Worm (Caenorhabditis elegans) whole organism, late embryonic: ENCODE data around the gene C09F12.3.

Source experiments
- C08G9.2 ChIP-seq: sonication (generic microtip); optimal IDR thresholded peaks from 2 replicates; lab custom pipeline; 2016; ENCODE audit warnings: mild to moderate bottlenecking, missing genetic modification characterization, moderate library complexity, missing compliant biosample characterization
- ama-1 ChIP-seq: fragments of 150-350 bp; optimal IDR thresholded peaks from 2 replicates; lab custom pipeline; 2014
- hlh-13 ChIP-seq: fragments of 200-800 bp; sonication (Bioruptor generic); optimal IDR thresholded peaks from 2 replicates; lab custom pipeline; 2018; ENCODE audit warnings: mild to moderate bottlenecking, missing genetic modification characterization, missing compliant biosample characterization
- hlh-6 ChIP-seq: sonication (generic microtip); optimal IDR thresholded peaks from 2 replicates; lab custom pipeline; 2016; ENCODE audit warnings: missing genotype, missing genetic modification characterization, missing compliant biosample characterization
- pat-9 ChIP-seq: fragments of 200-800 bp; sonication (Bioruptor generic); optimal IDR thresholded peaks from 2 replicates; lab custom pipeline; 2018; ENCODE audit warnings: mild to moderate bottlenecking, missing genetic modification characterization, moderate library complexity, missing compliant biosample characterization
- pha-4 ChIP-seq: fragments of 150-350 bp; optimal IDR thresholded peaks from 2 replicates; lab custom pipeline; 2018; ENCODE audit warnings: missing biosample characterization, missing genetic modification reagents, missing genetic modification characterization
- rnt-1 ChIP-seq: sonication (generic microtip); optimal IDR thresholded peaks from 2 replicates; lab custom pipeline; 2016; ENCODE audit warnings: missing genetic modification characterization, missing compliant biosample characterization
- unc-86 ChIP-seq: sonication (generic microtip); optimal IDR thresholded peaks from 2 replicates; lab custom pipeline; 2016; ENCODE audit warnings: missing genetic modification characterization, missing compliant biosample characterization

DNA sequence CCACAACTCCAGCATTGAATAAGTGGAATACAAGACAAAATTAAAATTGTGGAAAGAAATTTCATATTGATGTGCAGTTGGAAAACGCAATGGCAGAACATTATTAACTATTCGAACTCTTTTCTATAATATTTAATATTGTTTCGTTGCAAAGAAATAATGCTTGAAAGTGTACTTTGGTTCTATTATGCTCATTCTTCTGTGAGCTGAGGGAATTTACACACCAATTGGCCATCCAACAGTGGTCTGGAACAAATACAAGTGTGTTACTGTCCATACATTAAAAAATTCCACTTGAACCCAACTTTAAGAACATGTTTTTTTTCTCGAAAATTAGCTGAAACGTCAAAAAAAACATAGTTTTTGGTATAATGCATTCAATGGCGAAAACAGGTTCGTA lies 37.0 kb upstream of the C09F12.3 start, which contains the start of gene W04G3.13:
- TF ChIP-seq hlh-13 (GFP tag; lab: Kevin White, UChicago) (no peak), hlh-6 (tag; lab: Kevin White, UChicago) (no peak), pha-4 (tag; lab: Kevin White, UChicago) (no peak), rnt-1 (tag; lab: Kevin White, UChicago) (no peak), C08G9.2 (tag; lab: Kevin White, UChicago) (no peak), ama-1 (lab: Kevin White, UChicago) (no peak), unc-86 (tag; lab: Kevin White, UChicago) (no peak), pat-9 (tag; lab: Kevin White, UChicago) (no peak)
